Worm (Caenorhabditis elegans) whole organism, L4/young adult: ENCODE data around the gene T21B10.4.

Source experiments
- W03F9.2 ChIP-seq: fragments of 150-350 bp; optimal IDR thresholded peaks from 2 replicates; lab custom pipeline; 2014; ENCODE audit warnings: missing biosample characterization, missing genetic modification characterization
- dao-5 ChIP-seq: sonication (generic microtip); optimal IDR thresholded peaks from 2 replicates; lab custom pipeline; 2016; ENCODE audit warnings: missing genotype, missing genetic modification characterization, moderate library complexity, missing compliant biosample characterization
- him-1 ChIP-seq: sonication (generic microtip); optimal IDR thresholded peaks from 2 replicates; lab custom pipeline; 2016; ENCODE audit warnings: missing genotype, missing genetic modification reagents, missing genetic modification characterization, missing compliant biosample characterization

ce11 chrII:8929771-8930170 is 10.9 kb upstream of the T21B10.4 start, which contains the start of gene mrpl-50:
- no peak for TF ChIP-seq dao-5 (tag; lab: Kevin White, UChicago)
- no peak for TF ChIP-seq him-1 (tag; lab: Kevin White, UChicago)
- TF ChIP-seq W03F9.2 (tag; lab: Kevin White, UChicago), result no peak
